Fruit fly (Drosophila melanogaster) whole organism, embryonic: ENCODE data around the gene Mipp2.

Source experiments
- Adf1 ChIP-seq: fragments of 200-800 bp; sonication (Bioruptor generic); IDR thresholded peaks from 2 replicates; pipeline ENCODE4 v1.3.6; 2022; ENCODE audit warnings: missing biosample characterization, missing genetic modification characterization
- Awh ChIP-seq: fragments of 200-800 bp; sonication (Bioruptor generic); IDR thresholded peaks from 2 replicates; pipeline ENCODE4, ENCODE4 v1.3.6; 2022; ENCODE audit warnings: missing biosample characterization, missing genetic modification characterization
- Bgb ChIP-seq: fragments of 200-800 bp; sonication (Bioruptor generic); IDR thresholded peaks from 2 replicates; pipeline ENCODE4 v1.3.6; 2022; ENCODE audit warnings: missing biosample characterization, missing genetic modification characterization; ENCODE audit not compliant: partially characterized antibody
- CG10209 ChIP-seq: fragments of 200-800 bp; sonication (Bioruptor generic); optimal IDR thresholded peaks from 3 replicates; lab custom pipeline; 2017; ENCODE audit warnings: missing biosample characterization, mild to moderate bottlenecking, missing genetic modification characterization, missing genetic modification reagents
- CG11247 ChIP-seq: fragments of 200-800 bp; sonication (Bioruptor generic); IDR thresholded peaks from 2 replicates; pipeline ENCODE4 v1.3.6; 2022; ENCODE audit warnings: missing biosample characterization, missing genetic modification characterization
- CG11456 ChIP-seq: fragments of 200-800 bp; sonication (Bioruptor generic); IDR thresholded peaks from 3 replicates; pipeline ENCODE4 v1.3.6; 2022; ENCODE audit warnings: missing biosample characterization, missing genetic modification characterization
- CG11723 ChIP-seq: fragments of 200-800 bp; sonication (Bioruptor generic); optimal IDR thresholded peaks from 2 replicates; lab custom pipeline; 2017; ENCODE audit warnings: missing biosample characterization, mild to moderate bottlenecking, missing genetic modification characterization
- CG17829 ChIP-seq: fragments of 200-800 bp; optimal IDR thresholded peaks from 2 replicates; lab custom pipeline; 2019; ENCODE audit warnings: missing biosample characterization, mild to moderate bottlenecking, missing genetic modification characterization, moderate library complexity
- CG2116 ChIP-seq: fragments of 200-800 bp; sonication (Bioruptor generic); optimal IDR thresholded peaks from 3 replicates; lab custom pipeline; 2018; ENCODE audit warnings: missing biosample characterization, mild to moderate bottlenecking, missing genetic modification characterization
- CG2199 ChIP-seq: fragments of 200-800 bp; sonication (Bioruptor generic); IDR thresholded peaks from 3 replicates; pipeline ENCODE4 v1.3.6; 2022; ENCODE audit warnings: missing biosample characterization, missing genetic modification characterization
- CG30020 ChIP-seq: fragments of 200-800 bp; optimal IDR thresholded peaks from 2 replicates; lab custom pipeline; 2019; ENCODE audit warnings: missing biosample characterization, mild to moderate bottlenecking, missing genetic modification characterization, moderate library complexity
- CG43689 ChIP-seq: fragments of 200-800 bp; sonication (Bioruptor generic); IDR thresholded peaks from 2 replicates; pipeline ENCODE4 v1.3.6; 2022; ENCODE audit warnings: missing biosample characterization, missing genetic modification characterization
- CG5953 ChIP-seq: fragments of 200-800 bp; sonication (Bioruptor generic); IDR thresholded peaks from 2 replicates; pipeline ENCODE4 v1.3.6; 2022; ENCODE audit warnings: missing biosample characterization, missing genetic modification characterization
- CG8290 ChIP-seq, 3 experiments: fragments of 200-800 bp; sonication (Bioruptor generic); optimal IDR thresholded peaks; 2 replicates each; lab custom pipeline; 2016 to 2019; ENCODE audit warnings: missing biosample characterization in 3 of 3, missing genetic modification characterization in 3 of 3, mild to moderate bottlenecking in 2 of 3, moderate library complexity in 1 of 3
- CG8359 ChIP-seq: fragments of 200-800 bp; sonication (Bioruptor generic); optimal IDR thresholded peaks from 2 replicates; lab custom pipeline; 2017; ENCODE audit warnings: missing biosample characterization, mild to moderate bottlenecking, missing genetic modification characterization, borderline replicate concordance
- CG8765 ChIP-seq: fragments of 200-800 bp; sonication (Bioruptor generic); IDR thresholded peaks from 2 replicates; pipeline ENCODE4 v1.3.6; 2022; ENCODE audit warnings: missing biosample characterization, missing genetic modification characterization
- CG9609 ChIP-seq: fragments of 200-800 bp; sonication (Bioruptor generic); optimal IDR thresholded peaks from 3 replicates; lab custom pipeline; 2016; ENCODE audit warnings: missing biosample characterization, missing genetic modification characterization
- CHES-1-like ChIP-seq: fragments of 200-800 bp; sonication (Bioruptor generic); optimal IDR thresholded peaks from 2 replicates; lab custom pipeline; 2016; ENCODE audit warnings: missing biosample characterization, missing genetic modification characterization
- CoRest ChIP-seq: fragments of 200-800 bp; sonication (Bioruptor generic); optimal IDR thresholded peaks from 3 replicates; lab custom pipeline; 2018; ENCODE audit warnings: missing biosample characterization, mild to moderate bottlenecking, missing genetic modification characterization, moderate library complexity
- Dek ChIP-seq: fragments of 200-800 bp; sonication (Bioruptor generic); optimal IDR thresholded peaks from 3 replicates; lab custom pipeline; 2019; ENCODE audit warnings: missing biosample characterization, mild to moderate bottlenecking, missing genetic modification characterization, moderate library complexity
- Dip2 ChIP-seq: fragments of 200-800 bp; sonication (Bioruptor generic); IDR thresholded peaks from 2 replicates; pipeline ENCODE4 v1.3.6; 2022; ENCODE audit warnings: missing biosample characterization, missing genetic modification characterization
- H2.0 ChIP-seq: fragments of 200-800 bp; sonication (Bioruptor generic); IDR thresholded peaks from 2 replicates; pipeline ENCODE4 v1.3.6; 2022; ENCODE audit warnings: missing biosample characterization, missing genetic modification characterization
- HLH4C ChIP-seq: fragments of 200-800 bp; sonication (Bioruptor generic); IDR thresholded peaks from 3 replicates; pipeline ENCODE4 v1.3.6; 2022; ENCODE audit warnings: missing biosample characterization, missing genetic modification characterization; ENCODE audit not compliant: partially characterized antibody
- HmgD ChIP-seq: fragments of 200-800 bp; sonication (Bioruptor generic); optimal IDR thresholded peaks from 3 replicates; lab custom pipeline; 2016; ENCODE audit warnings: missing biosample characterization, missing genetic modification characterization
- HmgZ ChIP-seq: fragments of 200-800 bp; sonication (Bioruptor generic); optimal IDR thresholded peaks from 2 replicates; lab custom pipeline; 2018; ENCODE audit warnings: missing biosample characterization, mild to moderate bottlenecking, missing genetic modification characterization
- Hmx ChIP-seq: fragments of 200-800 bp; sonication (Bioruptor generic); optimal IDR thresholded peaks from 2 replicates; lab custom pipeline; 2016; ENCODE audit warnings: missing biosample characterization, missing genetic modification characterization
- Jarid2 ChIP-seq: fragments of 200-800 bp; sonication (Bioruptor generic); optimal IDR thresholded peaks from 3 replicates; lab custom pipeline; 2017; ENCODE audit warnings: mild to moderate bottlenecking, missing biosample characterization, missing genetic modification reagents, missing genetic modification characterization
- MTF-1 ChIP-seq: fragments of 200-800 bp; sonication (Bioruptor generic); optimal IDR thresholded peaks from 2 replicates; lab custom pipeline; 2018; ENCODE audit warnings: missing biosample characterization, mild to moderate bottlenecking, missing genetic modification characterization, borderline replicate concordance
- Neu2 ChIP-seq: fragments of 200-800 bp; sonication (Bioruptor generic); optimal IDR thresholded peaks from 3 replicates; lab custom pipeline; 2016; ENCODE audit warnings: missing biosample characterization, missing genetic modification characterization, borderline replicate concordance
- NfI ChIP-seq: fragments of 200-800 bp; sonication (Bioruptor generic); optimal IDR thresholded peaks from 3 replicates; lab custom pipeline; 2018; ENCODE audit warnings: missing biosample characterization, mild to moderate bottlenecking, missing genetic modification characterization, moderate library complexity
- Oaz ChIP-seq: fragments of 200-800 bp; sonication (Bioruptor generic); IDR thresholded peaks from 2 replicates; pipeline ENCODE4 v1.3.6; 2022; ENCODE audit warnings: missing biosample characterization, missing genetic modification characterization
- Oli ChIP-seq: fragments of 200-800 bp; sonication (Bioruptor generic); optimal IDR thresholded peaks from 2 replicates; lab custom pipeline; 2018; ENCODE audit warnings: missing biosample characterization, mild to moderate bottlenecking, missing genetic modification characterization, moderate library complexity
- Rx ChIP-seq: fragments of 200-800 bp; sonication (Bioruptor generic); IDR thresholded peaks from 2 replicates; pipeline ENCODE4 v1.3.6; 2022; ENCODE audit warnings: missing biosample characterization, missing genetic modification characterization
- Trl ChIP-seq, 3 experiments: fragments of >200 bp in 2 of 3; fragments of 200-800 bp in 1 of 3; sonication (Bioruptor generic) in 1 of 3; optimal IDR thresholded peaks; 2 replicates in 1 of 3; 3 replicates in 2 of 3; lab custom pipeline; 2016 to 2017; ENCODE audit warnings: missing biosample characterization in 1 of 3, missing genetic modification characterization in 1 of 3
- Xrp1 ChIP-seq: fragments of 200-800 bp; sonication (Bioruptor generic); IDR thresholded peaks from 2 replicates; pipeline ENCODE4 v1.3.6; 2022; ENCODE audit warnings: missing biosample characterization, missing genetic modification characterization
- az2 ChIP-seq: fragments of 200-800 bp; sonication (Bioruptor generic); optimal IDR thresholded peaks from 3 replicates; lab custom pipeline; 2016; ENCODE audit warnings: missing biosample characterization, missing genetic modification characterization
- bcd ChIP-seq: fragments of 200-800 bp; sonication (Bioruptor generic); optimal IDR thresholded peaks from 2 replicates; lab custom pipeline; 2017; ENCODE audit warnings: missing biosample characterization, mild to moderate bottlenecking, missing genetic modification characterization
- chm ChIP-seq: fragments of 200-800 bp; sonication (Bioruptor generic); IDR thresholded peaks from 2 replicates; pipeline ENCODE4 v1.3.6; 2022; ENCODE audit warnings: missing biosample characterization, missing genetic modification characterization
- chn ChIP-seq: fragments of 200-800 bp; sonication (Bioruptor generic); optimal IDR thresholded peaks from 2 replicates; lab custom pipeline; 2016; ENCODE audit warnings: missing biosample characterization, missing genetic modification characterization
- ci ChIP-seq: fragments of 200-800 bp; sonication (Bioruptor generic); IDR thresholded peaks from 3 replicates; pipeline ENCODE4 v1.3.6; 2022; ENCODE audit warnings: missing biosample characterization, missing genetic modification characterization
- dysf ChIP-seq: fragments of 200-800 bp; sonication (Bioruptor generic); IDR thresholded peaks from 3 replicates; pipeline ENCODE4 v1.3.6; 2022; ENCODE audit warnings: missing biosample characterization, missing genetic modification characterization
- h ChIP-seq: fragments of >200 bp; optimal IDR thresholded peaks from 2 replicates; lab custom pipeline; 2017
- ind ChIP-seq: fragments of 200-800 bp; sonication (Bioruptor generic); optimal IDR thresholded peaks from 3 replicates; lab custom pipeline; 2016; ENCODE audit warnings: missing biosample characterization, missing genetic modification characterization
- phol ChIP-seq: fragments of 200-800 bp; sonication (Bioruptor generic); optimal IDR thresholded peaks from 3 replicates; lab custom pipeline; 2018; ENCODE audit warnings: missing biosample characterization, mild to moderate bottlenecking, missing genetic modification characterization, moderate library complexity
- ranshi ChIP-seq: fragments of 200-800 bp; sonication (Bioruptor generic); IDR thresholded peaks from 2 replicates; pipeline ENCODE4 v1.3.6; 2022; ENCODE audit warnings: missing biosample characterization, missing genetic modification characterization
- ro ChIP-seq: fragments of 200-800 bp; sonication (Bioruptor generic); IDR thresholded peaks from 2 replicates; pipeline ENCODE4 v1.3.6; 2022; ENCODE audit warnings: missing biosample characterization, missing genetic modification characterization
- sim ChIP-seq: fragments of 200-800 bp; sonication (Bioruptor generic); IDR thresholded peaks from 2 replicates; pipeline ENCODE4 v1.3.6; 2022; ENCODE audit warnings: missing biosample characterization, missing genetic modification characterization
- sna ChIP-seq: fragments of 200-800 bp; sonication (Bioruptor generic); IDR thresholded peaks from 2 replicates; pipeline ENCODE4 v1.3.6; 2022; ENCODE audit warnings: missing biosample characterization, missing genetic modification characterization; ENCODE audit not compliant: partially characterized antibody
- tx ChIP-seq: fragments of 200-800 bp; sonication (Bioruptor generic); optimal IDR thresholded peaks from 2 replicates; lab custom pipeline; 2016; ENCODE audit warnings: missing biosample characterization, missing genetic modification characterization
- vvl ChIP-seq: fragments of 200-800 bp; sonication (Bioruptor generic); IDR thresholded peaks from 2 replicates; pipeline ENCODE4 v1.3.6; 2022; ENCODE audit warnings: missing biosample characterization, missing genetic modification characterization

The Mipp2 gene

DNA sequence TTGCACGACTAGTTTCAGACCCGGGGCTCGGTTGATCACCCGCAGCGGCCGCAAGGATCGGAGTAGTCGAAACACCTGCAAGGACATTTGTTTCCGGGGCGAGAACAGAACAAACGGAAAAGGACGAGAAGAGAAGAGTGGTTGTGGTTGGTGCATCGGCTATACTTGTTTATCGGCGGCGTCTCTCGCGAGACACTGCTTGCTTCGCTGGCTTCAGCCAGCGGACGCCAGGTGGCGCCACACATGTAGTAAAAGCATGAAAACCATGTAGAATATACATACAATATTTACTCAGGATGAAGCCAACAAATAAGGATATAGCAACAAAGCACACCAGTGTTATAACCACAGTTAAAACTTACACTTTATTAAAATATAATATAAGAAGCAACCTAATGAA, 18.6 kb upstream of the Mipp2 start:
- TF ChIP-seq CG17829 = peak; percentile 14
- peak; percentile 46 for TF ChIP-seq phol
- TF ChIP-seq az2 (GFP tag; lab: Kevin White, UChicago) = peak; percentile 28
- TF ChIP-seq Bgb (GFP tag; lab: Robert Waterston, UW) = peak; percentile 46; the same call in 1 of the 2 replicates
- TF ChIP-seq vvl (GFP tag; lab: Robert Waterston, UW) = peak; percentile 57; the same call in 1 of the 2 replicates
- TF ChIP-seq sna (GFP tag; lab: Robert Waterston, UW) = no peak
- no peak for TF ChIP-seq CG11723 (GFP tag; lab: Kevin White, UChicago)
- TF ChIP-seq ranshi (GFP tag; lab: Robert Waterston, UW) = peak; percentile 59
- peak; percentile 89 for TF ChIP-seq CG11456 (GFP tag; lab: Robert Waterston, UW)
- TF ChIP-seq Hmx (GFP tag; lab: Kevin White, UChicago) = no peak
- peak; percentile 60 for TF ChIP-seq CG8290 (GFP tag; optimal IDR thresholded peaks at IDR 0.05; lab: Kevin White, UChicago)
- TF ChIP-seq CG8290 (tag; optimal IDR thresholded peaks at IDR 0.05; lab: Kevin White, UChicago) = no peak
- TF ChIP-seq CG5953 (GFP tag; lab: Robert Waterston, UW) = no peak
- peak; percentile 5 for TF ChIP-seq CG10209 (GFP tag; lab: Kevin White, UChicago)
- peak; percentile 16 for TF ChIP-seq MTF-1
- TF ChIP-seq Oli (tag; lab: Kevin White, UChicago) = peak; percentile 0
- 0 out of 2 replicates have a peak, but pooled peaks have one; percentile 37 for TF ChIP-seq Oaz
- TF ChIP-seq CHES-1-like (GFP tag; lab: Kevin White, UChicago) = no peak
- TF ChIP-seq Neu2 = no peak
- peak; percentile 14 for TF ChIP-seq CG2116 (GFP tag; lab: Kevin White, UChicago)
- TF ChIP-seq ci (GFP tag; lab: Robert Waterston, UW) = peak; percentile 80
- TF ChIP-seq dysf = peak; percentile 65
- TF ChIP-seq Xrp1 = peak; percentile 67
- peak; percentile 19 for TF ChIP-seq h (lab: Kevin White, UChicago)
- TF ChIP-seq HLH4C = no peak
- TF ChIP-seq tx (GFP tag; lab: Kevin White, UChicago) = no peak
- TF ChIP-seq CoRest = peak; percentile 38
- TF ChIP-seq CG8765 = 0 out of 2 replicates have a peak, but pooled peaks have one; percentile 31
- TF ChIP-seq Awh = peak; percentile 47; the same call in 1 of the 2 replicates
- TF ChIP-seq CG43689 (GFP tag; lab: Robert Waterston, UW) = no peak
- TF ChIP-seq bcd = peak; percentile 48
- TF ChIP-seq NfI (GFP tag; lab: Kevin White, UChicago) = peak; percentile 57
- no peak for TF ChIP-seq Trl (optimal IDR thresholded peaks at IDR 0.05; lab: Kevin White, UChicago)
- peak; percentile 31 for TF ChIP-seq Trl (GFP tag; optimal IDR thresholded peaks at IDR 0.05; lab: Kevin White, UChicago)
- TF ChIP-seq CG9609 = peak; percentile 31
- no peak for TF ChIP-seq sim (GFP tag; lab: Robert Waterston, UW)
- TF ChIP-seq chn (GFP tag; lab: Kevin White, UChicago) = peak; percentile 6
- TF ChIP-seq CG30020 (tag; lab: Kevin White, UChicago) = no peak
- peak; percentile 67; the same call in 1 of the 2 replicates for TF ChIP-seq chm (GFP tag; lab: Robert Waterston, UW)
- TF ChIP-seq CG11247 (GFP tag; lab: Robert Waterston, UW) = peak; percentile 59
- peak; percentile 24; the same call in 1 of the 2 replicates for TF ChIP-seq Rx (GFP tag; lab: Robert Waterston, UW)
- TF ChIP-seq CG2199 (GFP tag; lab: Robert Waterston, UW) = peak; percentile 86; the same call in 2 of the 3 replicates
- TF ChIP-seq Dek (tag; lab: Kevin White, UChicago) = peak; percentile 21
- no peak for TF ChIP-seq Dip2
- TF ChIP-seq HmgD (GFP tag; lab: Kevin White, UChicago) = peak; percentile 57
- TF ChIP-seq Adf1 (GFP tag; lab: Robert Waterston, UW) = peak; percentile 25; the same call in 1 of the 2 replicates
- TF ChIP-seq HmgZ (tag; lab: Kevin White, UChicago) = peak; percentile 39
- TF ChIP-seq H2.0 (GFP tag; lab: Robert Waterston, UW) = peak; percentile 60; the same call in 1 of the 2 replicates
- TF ChIP-seq CG8359 (GFP tag; lab: Kevin White, UChicago) = no peak
- peak; percentile 31; the same call in 1 of the 2 replicates for TF ChIP-seq ro
- TF ChIP-seq Jarid2 (GFP tag; lab: Kevin White, UChicago) = peak; percentile 12
- peak; percentile 41 for TF ChIP-seq ind (GFP tag; lab: Kevin White, UChicago)
